Worm (Caenorhabditis elegans) whole organism, late embryonic: ENCODE data around the gene oac-41.

ENCODE experiments used
- C08G9.2 ChIP-seq: sonication (generic microtip); optimal IDR thresholded peaks from 2 replicates; lab custom pipeline; 2016; ENCODE audit warnings: mild to moderate bottlenecking, missing genetic modification characterization, moderate library complexity, missing compliant biosample characterization
- C38D4.7 ChIP-seq: fragments of 200-800 bp; sonication (Bioruptor generic); optimal IDR thresholded peaks from 2 replicates; lab custom pipeline; 2018; ENCODE audit warnings: mild to moderate bottlenecking, missing genetic modification characterization, moderate library complexity, missing compliant biosample characterization
- K02D7.2 ChIP-seq: sonication (generic microtip); optimal IDR thresholded peaks from 2 replicates; lab custom pipeline; 2017; ENCODE audit warnings: mild to moderate bottlenecking, missing genetic modification characterization, missing compliant biosample characterization
- T23F11.4 ChIP-seq: fragments of 200-800 bp; sonication (Bioruptor generic); optimal IDR thresholded peaks from 2 replicates; lab custom pipeline; 2018; ENCODE audit warnings: mild to moderate bottlenecking, missing genetic modification characterization, missing compliant biosample characterization
- Y22D7AL.16 ChIP-seq: sonication (generic microtip); optimal IDR thresholded peaks from 2 replicates; lab custom pipeline; 2016; ENCODE audit warnings: missing genetic modification characterization, missing compliant biosample characterization
- ceh-14 ChIP-seq: sonication (generic microtip); optimal IDR thresholded peaks from 2 replicates; lab custom pipeline; 2016; ENCODE audit warnings: missing genotype, missing genetic modification characterization, missing compliant biosample characterization
- ceh-2 ChIP-seq: sonication (generic microtip); optimal IDR thresholded peaks from 2 replicates; lab custom pipeline; 2016; ENCODE audit warnings: missing genotype, missing genetic modification characterization, missing compliant biosample characterization
- ceh-34 ChIP-seq: sonication (generic microtip); optimal IDR thresholded peaks from 2 replicates; lab custom pipeline; 2016; ENCODE audit warnings: mild to moderate bottlenecking, missing genetic modification characterization, missing compliant biosample characterization
- ceh-6 ChIP-seq: fragments of 200-800 bp; sonication (Bioruptor generic); optimal IDR thresholded peaks from 2 replicates; lab custom pipeline; 2018; ENCODE audit warnings: mild to moderate bottlenecking, missing genetic modification characterization, missing compliant biosample characterization
- ceh-9 ChIP-seq: sonication (generic microtip); optimal IDR thresholded peaks from 2 replicates; lab custom pipeline; 2016; ENCODE audit warnings: mild to moderate bottlenecking, missing genetic modification characterization, inconsistent platforms, missing compliant biosample characterization
- dve-1 ChIP-seq: sonication (generic microtip); optimal IDR thresholded peaks from 2 replicates; lab custom pipeline; 2017; ENCODE audit warnings: antibody characterized with exemption, mild to moderate bottlenecking, missing genetic modification characterization, missing compliant biosample characterization
- elt-2 ChIP-seq: sonication (generic microtip); optimal IDR thresholded peaks from 2 replicates; lab custom pipeline; 2016; ENCODE audit warnings: missing genetic modification reagents, missing genetic modification characterization, missing compliant biosample characterization
- elt-4 ChIP-seq: sonication (generic microtip); optimal IDR thresholded peaks from 2 replicates; lab custom pipeline; 2016; ENCODE audit warnings: missing genetic modification characterization, missing compliant biosample characterization
- fkh-10 ChIP-seq: fragments of 150-350 bp; optimal IDR thresholded peaks from 2 replicates; lab custom pipeline; 2014; ENCODE audit warnings: missing biosample characterization, missing genetic modification reagents, missing genetic modification characterization
- fkh-6 ChIP-seq: sonication (generic microtip); optimal IDR thresholded peaks from 2 replicates; lab custom pipeline; 2016; ENCODE audit warnings: missing genetic modification characterization, missing compliant biosample characterization
- gmeb-2 ChIP-seq: sonication (generic microtip); optimal IDR thresholded peaks from 2 replicates; lab custom pipeline; 2016; ENCODE audit warnings: missing genetic modification characterization, inconsistent platforms, missing compliant biosample characterization
- hlh-30 ChIP-seq: sonication (generic microtip); optimal IDR thresholded peaks from 2 replicates; lab custom pipeline; 2017; ENCODE audit warnings: antibody characterized with exemption, missing genetic modification characterization, missing compliant biosample characterization; ENCODE audit not compliant: insufficient read depth
- hlh-8 ChIP-seq: sonication (generic microtip); optimal IDR thresholded peaks from 2 replicates; lab custom pipeline; 2016; ENCODE audit warnings: missing genotype, missing genetic modification characterization, missing compliant biosample characterization
- lim-6 ChIP-seq: sonication (generic microtip); optimal IDR thresholded peaks from 2 replicates; lab custom pipeline; 2016; ENCODE audit warnings: missing genetic modification characterization, missing compliant biosample characterization
- nhr-11 ChIP-seq: fragments of 150-350 bp; optimal IDR thresholded peaks from 2 replicates; lab custom pipeline; 2014; ENCODE audit warnings: missing biosample characterization, missing genetic modification characterization
- odd-2 ChIP-seq: sonication (generic microtip); optimal IDR thresholded peaks from 2 replicates; lab custom pipeline; 2017; ENCODE audit warnings: antibody characterized with exemption, mild to moderate bottlenecking, missing genetic modification characterization, missing compliant biosample characterization
- pha-2 ChIP-seq: sonication (generic microtip); optimal IDR thresholded peaks from 2 replicates; lab custom pipeline; 2017; ENCODE audit warnings: mild to moderate bottlenecking, missing genetic modification characterization, missing compliant biosample characterization
- pha-4 ChIP-seq: fragments of 150-350 bp; optimal IDR thresholded peaks from 2 replicates; lab custom pipeline; 2018; ENCODE audit warnings: missing biosample characterization, missing genetic modification reagents, missing genetic modification characterization
- pros-1 ChIP-seq: fragments of 150-350 bp; optimal IDR thresholded peaks from 2 replicates; lab custom pipeline; 2014; ENCODE audit warnings: missing biosample characterization, missing genetic modification reagents, missing genetic modification characterization
- rnt-1 ChIP-seq: sonication (generic microtip); optimal IDR thresholded peaks from 2 replicates; lab custom pipeline; 2016; ENCODE audit warnings: missing genetic modification characterization, missing compliant biosample characterization
- sdc-2 ChIP-seq: sonication (generic microtip); optimal IDR thresholded peaks from 2 replicates; lab custom pipeline; 2016; ENCODE audit warnings: missing genotype, missing genetic modification characterization, missing compliant biosample characterization
- sox-2 ChIP-seq: fragments of 200-800 bp; sonication (Bioruptor generic); IDR thresholded peaks from 2 replicates; pipeline ENCODE4 v1.3.6; 2022; ENCODE audit warnings: missing genetic modification reagents, missing genetic modification characterization, missing compliant biosample characterization
- syd-9 ChIP-seq: sonication (generic microtip); optimal IDR thresholded peaks from 2 replicates; lab custom pipeline; 2016; ENCODE audit warnings: mild to moderate bottlenecking, missing genetic modification characterization, moderate library complexity, missing compliant biosample characterization
- tbx-7 ChIP-seq: sonication (generic microtip); optimal IDR thresholded peaks from 2 replicates; lab custom pipeline; 2016; ENCODE audit warnings: missing genotype, missing genetic modification characterization, missing compliant biosample characterization
- ttx-3 ChIP-seq: sonication (generic microtip); optimal IDR thresholded peaks from 2 replicates; lab custom pipeline; 2016; ENCODE audit warnings: missing genetic modification reagents, missing genetic modification characterization, missing compliant biosample characterization
- unc-86 ChIP-seq: sonication (generic microtip); optimal IDR thresholded peaks from 2 replicates; lab custom pipeline; 2016; ENCODE audit warnings: missing genetic modification characterization, missing compliant biosample characterization
- ztf-16 ChIP-seq: sonication (generic microtip); optimal IDR thresholded peaks from 2 replicates; lab custom pipeline; 2017; ENCODE audit warnings: missing genetic modification characterization, missing compliant biosample characterization

The oac-41 gene

ce11 chrV:8990194-8990649 lies 31.8 kb downstream of the oac-41 start, which contains the start of gene F59E11.7:
F59E11.7 (plus strand) TSS chrV:8990244.
- TF ChIP-seq syd-9 (tag; lab: Kevin White, UChicago) = no peak
- TF ChIP-seq hlh-30 (tag; lab: Kevin White, UChicago) = no peak
- TF ChIP-seq pros-1 (tag; lab: Kevin White, UChicago) = no peak
- TF ChIP-seq ceh-2 = no peak
- no peak for TF ChIP-seq C38D4.7 (GFP tag; lab: Kevin White, UChicago)
- no peak for TF ChIP-seq gmeb-2 (tag; lab: Kevin White, UChicago)
- no peak for TF ChIP-seq elt-2 (tag; lab: Kevin White, UChicago)

- TF ChIP-seq pha-4 (tag; lab: Kevin White, UChicago) (no peak), lim-6 (tag; lab: Kevin White, UChicago) (no peak), ceh-14 (tag; lab: Kevin White, UChicago) (no peak), rnt-1 (tag; lab: Kevin White, UChicago) (no peak), odd-2 (tag; lab: Kevin White, UChicago) (no peak), ceh-34 (no peak), dve-1 (tag; lab: Kevin White, UChicago) (no peak), Y22D7AL.16 (tag; lab: Kevin White, UChicago) (no peak), elt-4 (tag; lab: Kevin White, UChicago) (no peak), pha-2 (no peak), hlh-8 (no peak), K02D7.2 (tag; lab: Kevin White, UChicago) (no peak), sdc-2 (tag; lab: Kevin White, UChicago) (no peak), fkh-6 (tag; lab: Kevin White, UChicago) (no peak), T23F11.4 (GFP tag; lab: Kevin White, UChicago) (no peak), ceh-6 (no peak), elt-2 (tag; lab: Kevin White, UChicago) (no peak)
Observed at ce11 chrV:8988104-8988503, 33.9 kb downstream of the oac-41 start, which contains the start of gene str-87. str-87 (minus strand) TSS chrV:8988204.

ce11 chrV:8985740-8986139 lies 36.2 kb downstream of the oac-41 start, which contains the start of gene str-85:
str-85 (minus strand) TSS chrV:8985840.
- no peak for TF ChIP-seq sdc-2 (tag; lab: Kevin White, UChicago)
- no peak for TF ChIP-seq ttx-3
- TF ChIP-seq ceh-34 = no peak
- no peak for TF ChIP-seq fkh-10
- TF ChIP-seq, all 69 proteins: peak for 0

- TF ChIP-seq tbx-7 = no peak
- no peak for TF ChIP-seq syd-9 (tag; lab: Kevin White, UChicago)
- no peak for TF ChIP-seq gmeb-2 (tag; lab: Kevin White, UChicago)
- TF ChIP-seq unc-86 (tag; lab: Kevin White, UChicago) = no peak
- no peak for TF ChIP-seq elt-2 (tag; lab: Kevin White, UChicago)
- no peak for TF ChIP-seq ceh-9 (tag; lab: Kevin White, UChicago)
- no peak for TF ChIP-seq nhr-11
Observed at ce11 chrV:8984783-8985182, 37.2 kb downstream of the oac-41 start.

- no peak for TF ChIP-seq fkh-6 (tag; lab: Kevin White, UChicago)
- no peak for TF ChIP-seq ceh-6
- TF ChIP-seq ztf-16 (tag; lab: Kevin White, UChicago) = no peak
- TF ChIP-seq gmeb-2 (tag; lab: Kevin White, UChicago) = no peak
- no peak for TF ChIP-seq sox-2 (GFP tag; lab: Robert Waterston, UW)
- no peak for TF ChIP-seq C08G9.2
- no peak for TF ChIP-seq ceh-14 (tag; lab: Kevin White, UChicago)
- no peak for TF ChIP-seq unc-86 (tag; lab: Kevin White, UChicago)
Observed at ce11 chrV:8983604-8984003, 38.4 kb downstream of the oac-41 start, which contains the start of gene str-86. str-86 (minus strand) TSS chrV:8983704.
